Fruit fly (Drosophila melanogaster) whole organism, embryonic: ENCODE results near the gene CG4949.

Source experiments
- CG10147 ChIP-seq: fragments of 200-800 bp; sonication (Bioruptor generic); optimal IDR thresholded peaks from 2 replicates; lab custom pipeline; 2019; ENCODE audit warnings: missing biosample characterization, mild to moderate bottlenecking, missing genetic modification characterization, moderate library complexity
- CG1024 ChIP-seq: fragments of 200-800 bp; sonication (Bioruptor generic); IDR thresholded peaks from 2 replicates; pipeline ENCODE4 v1.3.6; 2022; ENCODE audit warnings: missing biosample characterization, missing genetic modification characterization
- CG10321 ChIP-seq: fragments of 200-800 bp; sonication (Bioruptor generic); IDR thresholded peaks from 2 replicates; pipeline ENCODE4 v1.3.6; 2022; ENCODE audit warnings: missing biosample characterization, missing genetic modification characterization
- CG12236 ChIP-seq: fragments of 200-800 bp; sonication (Bioruptor generic); optimal IDR thresholded peaks from 2 replicates; lab custom pipeline; 2016; ENCODE audit warnings: missing biosample characterization, missing genetic modification characterization
- CG14014 ChIP-seq: fragments of 200-800 bp; sonication (Bioruptor generic); IDR thresholded peaks from 2 replicates; pipeline ENCODE4 v1.3.6; 2022; ENCODE audit warnings: missing biosample characterization, missing genetic modification characterization
- CG14441 ChIP-seq: fragments of 200-800 bp; sonication (Bioruptor generic); IDR thresholded peaks from 2 replicates; pipeline ENCODE4 v1.3.6; 2022; ENCODE audit warnings: missing biosample characterization, missing genetic modification characterization
- CG17385 ChIP-seq: fragments of 200-800 bp; sonication (Bioruptor generic); optimal IDR thresholded peaks from 3 replicates; lab custom pipeline; 2018; ENCODE audit warnings: missing biosample characterization, mild to moderate bottlenecking, missing genetic modification characterization
- CG18011 ChIP-seq: fragments of 200-800 bp; sonication (Bioruptor generic); optimal IDR thresholded peaks from 2 replicates; lab custom pipeline; 2017; ENCODE audit warnings: missing biosample characterization, missing genetic modification characterization, mild to moderate bottlenecking, moderate library complexity, missing genotype
- CG2116 ChIP-seq: fragments of 200-800 bp; sonication (Bioruptor generic); optimal IDR thresholded peaks from 3 replicates; lab custom pipeline; 2018; ENCODE audit warnings: missing biosample characterization, mild to moderate bottlenecking, missing genetic modification characterization
- CG30431 ChIP-seq: fragments of 200-800 bp; sonication (Bioruptor generic); optimal IDR thresholded peaks from 2 replicates; lab custom pipeline; 2017; ENCODE audit warnings: missing biosample characterization, missing genetic modification characterization
- CG32767 ChIP-seq: fragments of 200-800 bp; sonication (Bioruptor generic); IDR thresholded peaks from 2 replicates; pipeline ENCODE4 v1.3.6; 2022; ENCODE audit warnings: missing biosample characterization, missing genetic modification characterization
- CG4854 ChIP-seq: fragments of 200-800 bp; sonication (Bioruptor generic); optimal IDR thresholded peaks from 2 replicates; lab custom pipeline; 2016; ENCODE audit warnings: missing biosample characterization, missing genetic modification characterization, inconsistent platforms
- CG5180 ChIP-seq: fragments of 200-800 bp; sonication (Bioruptor generic); optimal IDR thresholded peaks from 3 replicates; lab custom pipeline; 2017; ENCODE audit warnings: missing biosample characterization, missing genetic modification characterization, mild to moderate bottlenecking, moderate library complexity, missing genetic modification reagents
- CG6689 ChIP-seq: fragments of 200-800 bp; sonication (Bioruptor generic); IDR thresholded peaks from 2 replicates; pipeline ENCODE4 v1.3.6; 2022; ENCODE audit warnings: missing biosample characterization, missing genetic modification characterization
- CG7928 ChIP-seq: fragments of 200-800 bp; sonication (Bioruptor generic); optimal IDR thresholded peaks from 2 replicates; lab custom pipeline; 2017; ENCODE audit warnings: missing biosample characterization, mild to moderate bottlenecking, missing genetic modification characterization
- CG8765 ChIP-seq: fragments of 200-800 bp; sonication (Bioruptor generic); IDR thresholded peaks from 2 replicates; pipeline ENCODE4 v1.3.6; 2022; ENCODE audit warnings: missing biosample characterization, missing genetic modification characterization
- CG9932 ChIP-seq: fragments of 200-800 bp; sonication (Bioruptor generic); IDR thresholded peaks from 2 replicates; pipeline ENCODE4 v1.3.6; 2022; ENCODE audit warnings: missing biosample characterization, missing genetic modification characterization
- Dbx ChIP-seq: fragments of 200-800 bp; sonication (Bioruptor generic); IDR thresholded peaks from 3 replicates; pipeline ENCODE4 v1.3.6; 2022; ENCODE audit warnings: missing biosample characterization, missing genetic modification characterization
- Doc3 ChIP-seq: fragments of 200-800 bp; sonication (Bioruptor generic); IDR thresholded peaks from 3 replicates; pipeline ENCODE4 v1.3.6; 2022; ENCODE audit warnings: missing biosample characterization, missing genetic modification characterization; ENCODE audit not compliant: partially characterized antibody
- E2f1 ChIP-seq: fragments of 200-800 bp; sonication (Bioruptor generic); IDR thresholded peaks from 2 replicates; pipeline ENCODE4 v1.3.6; 2022; ENCODE audit warnings: missing biosample characterization, missing genetic modification characterization
- ERR ChIP-seq: fragments of 200-800 bp; sonication (Bioruptor generic); optimal IDR thresholded peaks from 2 replicates; lab custom pipeline; 2016; ENCODE audit warnings: missing biosample characterization, missing genetic modification characterization
- Gug ChIP-seq: fragments of 200-800 bp; sonication (Bioruptor generic); IDR thresholded peaks from 4 replicates; pipeline ENCODE4 v1.3.6; 2022; ENCODE audit warnings: missing biosample characterization, missing genetic modification characterization
- HmgZ ChIP-seq: fragments of 200-800 bp; sonication (Bioruptor generic); optimal IDR thresholded peaks from 2 replicates; lab custom pipeline; 2018; ENCODE audit warnings: missing biosample characterization, mild to moderate bottlenecking, missing genetic modification characterization
- Jarid2 ChIP-seq: fragments of 200-800 bp; sonication (Bioruptor generic); optimal IDR thresholded peaks from 3 replicates; lab custom pipeline; 2017; ENCODE audit warnings: mild to moderate bottlenecking, missing biosample characterization, missing genetic modification reagents, missing genetic modification characterization
- Lpt ChIP-seq: fragments of >200 bp; optimal IDR thresholded peaks from 2 replicates; lab custom pipeline; 2018; ENCODE audit warnings: missing biosample characterization, missing genetic modification characterization
- Max ChIP-seq: fragments of 200-800 bp; sonication (Bioruptor generic); optimal IDR thresholded peaks from 2 replicates; lab custom pipeline; 2016; ENCODE audit warnings: missing biosample characterization, mild to moderate bottlenecking, missing genetic modification characterization
- Mes4 ChIP-seq: fragments of 200-800 bp; sonication (Bioruptor generic); optimal IDR thresholded peaks from 2 replicates; lab custom pipeline; 2016; ENCODE audit warnings: missing biosample characterization, missing genetic modification characterization
- NfI ChIP-seq: fragments of 200-800 bp; sonication (Bioruptor generic); optimal IDR thresholded peaks from 3 replicates; lab custom pipeline; 2018; ENCODE audit warnings: missing biosample characterization, mild to moderate bottlenecking, missing genetic modification characterization, moderate library complexity
- Opbp ChIP-seq: fragments of 200-800 bp; sonication (Bioruptor generic); IDR thresholded peaks from 3 replicates; pipeline ENCODE4 v1.3.6; 2022; ENCODE audit warnings: missing biosample characterization, missing genetic modification characterization; ENCODE audit not compliant: partially characterized antibody
- PHDP ChIP-seq: fragments of 200-800 bp; sonication (Bioruptor generic); optimal IDR thresholded peaks from 3 replicates; lab custom pipeline; 2018; ENCODE audit warnings: missing biosample characterization, mild to moderate bottlenecking, missing genetic modification characterization, moderate library complexity
- Sin3A ChIP-seq: fragments of >200 bp; optimal IDR thresholded peaks from 2 replicates; lab custom pipeline; 2018
- Trl ChIP-seq, 3 experiments: fragments of >200 bp in 2 of 3; fragments of 200-800 bp in 1 of 3; sonication (Bioruptor generic) in 1 of 3; optimal IDR thresholded peaks; 2 replicates in 1 of 3; 3 replicates in 2 of 3; lab custom pipeline; 2016 to 2017; ENCODE audit warnings: missing biosample characterization in 1 of 3, missing genetic modification characterization in 1 of 3
- abd-A ChIP-seq: fragments of 200-800 bp; sonication (Bioruptor generic); optimal IDR thresholded peaks from 3 replicates; lab custom pipeline; 2019; ENCODE audit warnings: missing biosample characterization, mild to moderate bottlenecking, missing genetic modification characterization, moderate library complexity
- ash1 ChIP-seq: fragments of 200-800 bp; sonication (Bioruptor generic); optimal IDR thresholded peaks from 2 replicates; lab custom pipeline; 2018; ENCODE audit warnings: missing biosample characterization, mild to moderate bottlenecking, missing genetic modification characterization
- az2 ChIP-seq: fragments of 200-800 bp; sonication (Bioruptor generic); optimal IDR thresholded peaks from 3 replicates; lab custom pipeline; 2016; ENCODE audit warnings: missing biosample characterization, missing genetic modification characterization
- cas ChIP-seq: fragments of 200-800 bp; sonication (Bioruptor generic); IDR thresholded peaks from 2 replicates; pipeline ENCODE4 v1.3.6; 2022; ENCODE audit warnings: missing biosample characterization, missing genetic modification characterization
- disco-r ChIP-seq: fragments of 200-800 bp; sonication (Bioruptor generic); optimal IDR thresholded peaks from 2 replicates; lab custom pipeline; 2016; ENCODE audit warnings: missing biosample characterization, missing genetic modification characterization
- ems ChIP-seq: fragments of 200-800 bp; sonication (Bioruptor generic); optimal IDR thresholded peaks from 3 replicates; lab custom pipeline; 2016; ENCODE audit warnings: missing biosample characterization, missing genetic modification characterization
- exex ChIP-seq: fragments of 200-800 bp; sonication (Bioruptor generic); optimal IDR thresholded peaks from 4 replicates; lab custom pipeline; 2018; ENCODE audit warnings: missing biosample characterization, mild to moderate bottlenecking, missing genetic modification characterization, moderate library complexity
- gfzf ChIP-seq: fragments of 200-800 bp; sonication (Bioruptor generic); optimal IDR thresholded peaks from 2 replicates; lab custom pipeline; 2016; ENCODE audit warnings: missing biosample characterization, mild to moderate bottlenecking, missing genetic modification characterization, moderate library complexity
- inv ChIP-seq: fragments of 200-800 bp; sonication (Bioruptor generic); IDR thresholded peaks from 2 replicates; pipeline ENCODE4 v1.3.6; 2022; ENCODE audit warnings: missing biosample characterization, missing genetic modification characterization; ENCODE audit not compliant: partially characterized antibody
- oc ChIP-seq: fragments of 200-800 bp; sonication (Bioruptor generic); optimal IDR thresholded peaks from 2 replicates; lab custom pipeline; 2018; ENCODE audit warnings: missing biosample characterization, mild to moderate bottlenecking, missing genetic modification characterization, moderate library complexity
- psq ChIP-seq: fragments of 200-800 bp; sonication (Bioruptor generic); optimal IDR thresholded peaks from 2 replicates; lab custom pipeline; 2017; ENCODE audit warnings: missing biosample characterization, missing genetic modification characterization
- row ChIP-seq: fragments of 200-800 bp; sonication (Bioruptor generic); IDR thresholded peaks from 3 replicates; pipeline ENCODE4 v1.3.6; 2022; ENCODE audit warnings: missing biosample characterization, missing genetic modification characterization
- scrt ChIP-seq: fragments of 200-800 bp; sonication (Bioruptor generic); optimal IDR thresholded peaks from 2 replicates; lab custom pipeline; 2018; ENCODE audit warnings: missing biosample characterization, mild to moderate bottlenecking, missing genetic modification characterization, moderate library complexity
- so ChIP-seq: fragments of 200-800 bp; sonication (Bioruptor generic); IDR thresholded peaks from 3 replicates; pipeline ENCODE4 v1.3.6; 2022; ENCODE audit warnings: missing biosample characterization, missing genetic modification characterization
- sug ChIP-seq: fragments of 200-800 bp; optimal IDR thresholded peaks from 2 replicates; lab custom pipeline; 2019; ENCODE audit warnings: missing biosample characterization, mild to moderate bottlenecking, missing genetic modification characterization, moderate library complexity
- tna ChIP-seq: fragments of 200-800 bp; sonication (Bioruptor generic); IDR thresholded peaks from 2 replicates; pipeline ENCODE4 v1.3.6; 2022; ENCODE audit warnings: missing biosample characterization, missing genetic modification characterization; ENCODE audit not compliant: partially characterized antibody
- twi ChIP-seq: fragments of 200-800 bp; optimal IDR thresholded peaks from 2 replicates; lab custom pipeline; 2019; ENCODE audit warnings: missing biosample characterization, mild to moderate bottlenecking, missing genetic modification characterization, moderate library complexity
- wor ChIP-seq: fragments of 200-800 bp; sonication (Bioruptor generic); IDR thresholded peaks from 2 replicates; pipeline ENCODE4 v1.3.6; 2022; ENCODE audit warnings: missing biosample characterization, missing genetic modification characterization

CG4949 gene

DNA sequence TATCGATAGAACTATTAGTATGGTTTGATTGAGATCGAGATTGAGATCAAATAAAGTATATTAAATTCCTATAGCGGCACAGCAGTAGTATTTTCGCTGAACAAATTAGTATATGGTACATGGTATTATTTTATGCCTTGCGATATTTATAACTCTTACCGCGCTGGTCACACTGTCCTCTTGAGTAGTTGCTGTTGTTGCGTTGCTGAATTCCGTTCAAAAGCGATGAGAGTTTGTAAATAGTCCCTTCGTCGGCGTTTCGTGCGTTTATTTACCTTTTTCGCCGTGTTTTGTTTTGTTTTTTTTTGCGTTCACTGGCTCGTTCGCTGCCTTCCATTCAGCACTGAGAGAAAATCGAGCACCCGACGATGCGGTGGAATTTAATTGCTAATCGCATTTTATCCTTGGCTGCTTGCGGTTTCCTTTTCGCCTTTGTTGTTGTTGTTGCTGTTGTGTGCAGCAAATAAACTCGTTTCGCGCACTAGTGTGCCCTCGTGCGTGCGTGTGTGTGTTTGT, 28.8 kb downstream of the CG4949 start, which contains the start of gene CG5004 (continued):
- TF ChIP-seq HmgZ (tag; lab: Kevin White, UChicago) (peak; percentile 45), CG8765 (GFP tag; lab: Robert Waterston, UW) (no peak), scrt (GFP tag; lab: Kevin White, UChicago) (no peak), twi (tag; lab: Kevin White, UChicago) (no peak), CG14441 (GFP tag; lab: Robert Waterston, UW) (0 out of 2 replicates have a peak, but pooled peaks have one; percentile 16), Lpt (GFP tag; lab: Kevin White, UChicago) (no peak), Mes4 (GFP tag; lab: Kevin White, UChicago) (no peak), E2f1 (GFP tag; lab: Robert Waterston, UW) (no peak), CG17385 (GFP tag; lab: Kevin White, UChicago) (no peak), wor (GFP tag; lab: Robert Waterston, UW) (no peak), CG14014 (GFP tag; lab: Robert Waterston, UW) (no peak), gfzf (GFP tag; lab: Kevin White, UChicago) (peak; percentile 77), inv (GFP tag; lab: Robert Waterston, UW) (peak; percentile 35; the same call in 1 of the 2 replicates), CG7928 (GFP tag; lab: Kevin White, UChicago) (no peak), exex (tag; lab: Kevin White, UChicago) (no peak), Dbx (GFP tag; lab: Robert Waterston, UW) (no peak; the same call in 2 of the 3 replicates), CG2116 (GFP tag; lab: Kevin White, UChicago) (peak; percentile 2), ems (GFP tag; lab: Kevin White, UChicago) (no peak), CG18011 (GFP tag; lab: Kevin White, UChicago) (no peak), az2 (GFP tag; lab: Kevin White, UChicago) (no peak), Opbp (GFP tag; lab: Robert Waterston, UW) (peak; percentile 59; the same call in 2 of the 3 replicates), Max (GFP tag; lab: Kevin White, UChicago) (no peak), Jarid2 (peak; percentile 87), CG12236 (no peak), PHDP (no peak), psq (GFP tag; lab: Kevin White, UChicago) (no peak), ERR (GFP tag; lab: Kevin White, UChicago) (no peak), Doc3 (GFP tag; lab: Robert Waterston, UW) (0 out of 3 replicates have a peak, but pooled peaks have one; percentile 33), CG10147 (GFP tag; lab: Kevin White, UChicago) (no peak), row (GFP tag; lab: Robert Waterston, UW) (peak; percentile 24; the same call in 1 of the 3 replicates), Trl (optimal IDR thresholded peaks at IDR 0.05; lab: Kevin White, UChicago) (no peak), Trl (GFP tag; optimal IDR thresholded peaks at IDR 0.05; lab: Kevin White, UChicago) (no peak), CG10321 (GFP tag; lab: Robert Waterston, UW) (no peak), ash1 (no peak), Gug (no peak), tna (GFP tag; lab: Robert Waterston, UW) (no peak; the same call in 1 of the 2 replicates), cas (GFP tag; lab: Robert Waterston, UW) (no peak), Sin3A (peak; percentile 23), CG30431 (GFP tag; lab: Kevin White, UChicago) (no peak), disco-r (GFP tag; lab: Kevin White, UChicago) (no peak), NfI (no peak), so (GFP tag; lab: Robert Waterston, UW) (no peak), CG9932 (GFP tag; lab: Robert Waterston, UW) (0 out of 2 replicates have a peak, but pooled peaks have one; percentile 19), CG6689 (no peak), CG32767 (GFP tag; lab: Robert Waterston, UW) (no peak), CG5180 (GFP tag; lab: Kevin White, UChicago) (no peak), CG1024 (GFP tag; lab: Robert Waterston, UW) (no peak), oc (tag; lab: Kevin White, UChicago) (peak; percentile 18), CG4854 (GFP tag; lab: Kevin White, UChicago) (no peak), abd-A (tag; lab: Kevin White, UChicago) (no peak), sug (tag; lab: Kevin White, UChicago) (no peak)
